Fruit fly (Drosophila melanogaster) whole organism: ENCODE results near the gene bam.

Experiments
- CG8478 ChIP-seq: fragments of >200 bp; optimal IDR thresholded peaks from 2 replicates; lab custom pipeline; 2018; ENCODE audit warnings: inconsistent platforms
- pan ChIP-seq: fragments of >200 bp; optimal IDR thresholded peaks from 2 replicates; lab custom pipeline; 2017
- usp ChIP-seq: fragments of >200 bp; optimal IDR thresholded peaks from 2 replicates; lab custom pipeline; 2017; ENCODE audit warnings: missing biosample characterization, missing genetic modification characterization, mixed read lengths

DNA sequence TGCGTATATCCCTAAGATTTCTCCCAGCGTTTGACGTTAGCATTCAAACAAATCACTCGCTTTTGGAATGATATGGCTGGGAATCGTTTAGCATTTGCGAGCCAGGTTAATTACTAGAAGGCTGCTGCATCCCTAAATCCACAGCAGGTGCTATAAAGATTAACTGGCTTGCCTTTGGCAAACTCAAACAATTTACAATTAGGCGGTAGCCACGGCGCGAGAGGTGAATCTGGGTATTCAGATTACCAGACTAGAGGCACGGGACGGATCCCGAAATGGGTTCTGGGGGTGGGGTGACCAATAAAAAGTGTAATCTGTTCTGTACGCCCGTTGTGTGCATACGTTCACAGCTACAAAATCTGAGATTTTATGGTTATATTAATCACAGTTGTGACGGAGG is 36.3 kb upstream of the bam start, which contains the start of gene CG11892:
- no peak for TF ChIP-seq pan
- TF ChIP-seq usp (GFP tag; lab: Kevin White, UChicago) = no peak
- no peak for TF ChIP-seq CG8478 (lab: Kevin White, UChicago)
